Fruit fly (Drosophila melanogaster) whole organism, pupa: ENCODE results near the gene CG17648.

Experiments
- CG10348 ChIP-seq: fragments of 200-800 bp; sonication (Bioruptor generic); IDR thresholded peaks from 2 replicates; pipeline ENCODE4 v1.3.6; 2022; ENCODE audit warnings: missing biosample characterization, missing genetic modification characterization
- CG12605 ChIP-seq: fragments of 200-800 bp; sonication (Bioruptor generic); IDR thresholded peaks from 2 replicates; pipeline ENCODE4 v1.3.6; 2022; ENCODE audit warnings: missing biosample characterization, missing genetic modification characterization
- CG13204 ChIP-seq: fragments of 200-800 bp; sonication (Bioruptor generic); optimal IDR thresholded peaks from 2 replicates; lab custom pipeline; 2018; ENCODE audit warnings: missing biosample characterization, mild to moderate bottlenecking, missing genetic modification characterization, moderate library complexity
- CG14655 ChIP-seq: fragments of 200-800 bp; sonication (Bioruptor generic); optimal IDR thresholded peaks from 3 replicates; lab custom pipeline; 2017; ENCODE audit warnings: mild to moderate bottlenecking, missing biosample characterization, missing genetic modification reagents, missing genetic modification characterization
- CG15710 ChIP-seq: fragments of 200-800 bp; sonication (Bioruptor generic); optimal IDR thresholded peaks from 2 replicates; lab custom pipeline; 2018; ENCODE audit warnings: missing biosample characterization, mild to moderate bottlenecking, missing genetic modification characterization, moderate library complexity
- CG17806 ChIP-seq: fragments of 200-800 bp; sonication (Bioruptor generic); optimal IDR thresholded peaks from 2 replicates; lab custom pipeline; 2018; ENCODE audit warnings: missing biosample characterization, mild to moderate bottlenecking, missing genetic modification characterization, moderate library complexity
- CG32121 ChIP-seq: fragments of 200-800 bp; sonication (Bioruptor generic); IDR thresholded peaks from 2 replicates; pipeline ENCODE4 v1.3.6; 2022; ENCODE audit warnings: missing biosample characterization, missing genetic modification characterization
- CG34367 ChIP-seq: fragments of 200-800 bp; sonication (Bioruptor generic); optimal IDR thresholded peaks from 2 replicates; lab custom pipeline; 2018; ENCODE audit warnings: missing biosample characterization, mild to moderate bottlenecking, missing genetic modification characterization
- CG4496 ChIP-seq: fragments of 200-800 bp; sonication (Bioruptor generic); IDR thresholded peaks from 3 replicates; pipeline ENCODE4 v1.3.6; 2022; ENCODE audit warnings: missing biosample characterization, missing genetic modification characterization
- CG8159 ChIP-seq: fragments of 200-800 bp; sonication (Bioruptor generic); optimal IDR thresholded peaks from 3 replicates; lab custom pipeline; 2018; ENCODE audit warnings: missing biosample characterization, mild to moderate bottlenecking, missing genetic modification characterization, moderate library complexity
- CG8301 ChIP-seq: fragments of 200-800 bp; sonication (Bioruptor generic); optimal IDR thresholded peaks from 2 replicates; lab custom pipeline; 2018; ENCODE audit warnings: missing biosample characterization, mild to moderate bottlenecking, missing genetic modification characterization
- CG9948 ChIP-seq: fragments of 200-800 bp; sonication (Bioruptor generic); optimal IDR thresholded peaks from 2 replicates; lab custom pipeline; 2018; ENCODE audit warnings: missing biosample characterization, mild to moderate bottlenecking, missing genetic modification characterization, moderate library complexity
- D1 ChIP-seq: fragments of 200-800 bp; sonication (Bioruptor generic); optimal IDR thresholded peaks from 2 replicates; lab custom pipeline; 2018; ENCODE audit warnings: missing biosample characterization, mild to moderate bottlenecking, missing genetic modification characterization, moderate library complexity
- EcR ChIP-seq: fragments of 200-800 bp; sonication (Bioruptor generic); optimal IDR thresholded peaks from 3 replicates; lab custom pipeline; 2019; ENCODE audit warnings: missing biosample characterization, missing genetic modification characterization, mild to moderate bottlenecking, moderate library complexity, missing genetic modification reagents
- Ets98B ChIP-seq: fragments of 200-800 bp; sonication (Bioruptor generic); IDR thresholded peaks from 2 replicates; pipeline ENCODE4 v1.3.6; 2022; ENCODE audit warnings: missing biosample characterization, missing genetic modification characterization
- Pif1A ChIP-seq: fragments of 200-800 bp; sonication (Bioruptor generic); optimal IDR thresholded peaks from 3 replicates; lab custom pipeline; 2016; ENCODE audit warnings: missing biosample characterization, missing genetic modification characterization
- Pif1B ChIP-seq: fragments of 200-800 bp; sonication (Bioruptor generic); optimal IDR thresholded peaks from 3 replicates; lab custom pipeline; 2016; ENCODE audit warnings: missing biosample characterization, missing genetic modification characterization
- Snoo ChIP-seq: fragments of 200-800 bp; sonication (Bioruptor generic); optimal IDR thresholded peaks from 3 replicates; lab custom pipeline; 2017; ENCODE audit warnings: missing biosample characterization, mild to moderate bottlenecking, missing genetic modification characterization, inconsistent platforms
- fd96Ca ChIP-seq: fragments of 200-800 bp; sonication (Bioruptor generic); IDR thresholded peaks from 3 replicates; pipeline ENCODE4 v1.3.6; 2022; ENCODE audit warnings: missing biosample characterization, missing genetic modification characterization
- gl ChIP-seq: fragments of 200-800 bp; sonication (Bioruptor generic); optimal IDR thresholded peaks from 2 replicates; lab custom pipeline; 2018; ENCODE audit warnings: missing biosample characterization, mild to moderate bottlenecking, missing genetic modification characterization
- rn ChIP-seq: fragments of 200-800 bp; sonication (Bioruptor generic); IDR thresholded peaks from 2 replicates; pipeline ENCODE4 v1.3.6; 2022; ENCODE audit warnings: missing biosample characterization, missing genetic modification characterization

The CG17648 gene

DNA sequence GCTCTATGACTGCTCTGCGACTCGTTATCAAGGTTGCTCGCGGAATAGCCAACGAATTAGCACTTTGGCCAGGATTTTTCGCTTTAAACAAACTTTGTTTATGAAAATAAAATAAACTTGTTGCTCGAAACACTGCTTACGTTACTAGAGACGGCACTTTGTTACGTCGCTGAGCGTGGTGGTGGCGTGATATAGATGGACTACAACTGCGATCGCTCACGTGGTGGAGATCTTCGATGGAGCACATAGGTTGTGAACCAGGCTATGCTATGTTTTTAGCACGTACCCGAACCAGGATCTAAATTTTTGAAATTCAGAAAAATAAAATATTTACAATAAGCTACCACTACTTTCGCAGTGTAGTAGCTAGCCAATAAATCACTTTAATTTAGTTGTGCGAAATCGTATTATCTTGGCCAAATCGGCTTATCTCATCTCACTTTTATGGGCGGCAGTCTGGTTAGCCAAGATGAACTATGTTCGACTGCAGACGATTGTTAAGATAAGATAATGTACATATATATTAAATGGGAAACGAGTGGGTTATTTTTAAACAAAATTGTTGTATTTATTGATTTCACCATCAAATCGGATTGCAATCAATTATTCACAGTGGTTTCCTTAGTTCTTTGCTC lies 36.3 kb upstream of the CG17648 start, which contains the start of gene frtz:
Gene frtz, minus strand, starts transcription at position 153 of the 635 bp plus-strand sequence.
- TF ChIP-seq Pif1B (GFP tag; lab: Kevin White, UChicago) (no peak), CG34367 (tag; lab: Kevin White, UChicago) (no peak), CG17806 (no peak), Pif1A (GFP tag; lab: Kevin White, UChicago) (no peak), CG9948 (tag; lab: Kevin White, UChicago) (no peak), CG14655 (GFP tag; lab: Kevin White, UChicago) (no peak), Snoo (tag; lab: Kevin White, UChicago) (no peak), CG32121 (GFP tag; lab: Robert Waterston, UW) (no peak), CG12605 (GFP tag; lab: Robert Waterston, UW) (no peak), fd96Ca (GFP tag; lab: Robert Waterston, UW) (no peak)
- TF ChIP-seq, all 21 proteins: peak for 0

DNA sequence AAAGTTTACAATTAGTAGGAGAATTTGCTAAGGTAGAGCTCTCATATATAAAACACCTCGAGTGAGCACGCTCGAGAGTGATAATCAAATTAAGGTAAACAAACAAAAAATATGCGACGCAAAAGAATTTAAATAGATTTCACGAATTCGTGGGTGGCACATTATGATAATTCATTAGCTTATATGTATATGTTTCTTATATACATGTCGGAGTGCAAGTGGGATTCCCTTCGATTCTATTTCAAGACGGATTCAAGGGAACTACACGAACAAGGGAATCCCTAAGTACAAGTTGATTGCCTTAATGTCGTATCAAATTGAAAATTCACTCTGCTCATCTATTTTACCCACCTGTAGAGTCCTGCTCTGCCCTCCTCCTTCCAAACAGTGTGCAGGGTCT lies 34.9 kb upstream of the CG17648 start:
- TF ChIP-seq CG8159 = no peak

DNA sequence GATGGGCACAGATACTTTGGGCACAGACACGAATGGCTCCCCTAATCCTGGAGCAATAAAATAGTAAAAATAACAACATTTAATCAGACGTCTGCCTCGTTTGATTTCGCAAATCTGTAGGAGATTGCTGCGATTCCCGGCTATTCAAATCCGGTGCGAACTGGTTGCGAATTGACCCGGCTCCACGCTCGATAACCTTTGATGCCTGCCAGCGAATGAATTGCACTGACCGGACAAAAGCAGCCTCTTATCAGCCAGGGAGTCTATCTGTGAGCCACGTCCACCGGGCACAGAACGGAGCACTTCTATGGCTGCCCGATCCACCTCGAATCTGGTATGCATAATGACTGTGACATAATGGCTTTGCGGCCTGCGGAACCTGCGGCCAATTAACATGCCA lies 32.1 kb upstream of the CG17648 start:
- no peak for TF ChIP-seq CG13204 (GFP tag; lab: Kevin White, UChicago)
- peak; percentile 16 for TF ChIP-seq EcR (GFP tag; lab: Kevin White, UChicago)
- TF ChIP-seq gl (tag; lab: Kevin White, UChicago) = no peak

DNA sequence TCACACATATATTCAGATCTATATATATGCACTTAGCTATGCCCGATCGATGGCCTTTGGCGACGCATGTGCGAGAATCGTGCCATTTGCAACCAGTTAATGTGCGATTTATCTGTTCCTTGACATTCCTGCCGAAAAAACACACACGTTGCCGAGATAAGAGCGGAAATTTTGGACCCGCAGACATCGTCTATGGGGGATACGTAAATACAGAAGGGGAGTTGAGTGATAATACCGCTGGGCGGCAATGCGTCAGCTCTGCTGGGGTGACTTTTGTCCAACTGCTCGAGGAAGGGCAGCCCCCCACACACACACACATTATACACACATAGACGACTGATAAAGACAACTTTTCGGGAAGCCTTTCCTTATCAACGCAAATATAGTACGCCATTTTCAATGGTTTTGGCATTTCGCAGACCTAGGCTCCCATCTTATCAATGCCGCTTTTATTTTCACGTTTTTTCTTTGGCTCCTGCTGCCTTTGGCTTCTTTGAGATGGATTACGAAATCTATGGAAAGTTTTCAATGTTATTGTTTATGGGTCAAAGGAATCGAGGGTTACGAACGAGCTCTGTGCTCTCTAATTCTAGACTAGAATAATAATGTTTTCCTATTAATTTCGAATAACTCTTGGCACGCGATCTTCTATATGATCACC lies 31.1 kb upstream of the CG17648 start:
- no peak for TF ChIP-seq Pif1A (GFP tag; lab: Kevin White, UChicago)
- TF ChIP-seq EcR (GFP tag; lab: Kevin White, UChicago) = peak; percentile 20

DNA sequence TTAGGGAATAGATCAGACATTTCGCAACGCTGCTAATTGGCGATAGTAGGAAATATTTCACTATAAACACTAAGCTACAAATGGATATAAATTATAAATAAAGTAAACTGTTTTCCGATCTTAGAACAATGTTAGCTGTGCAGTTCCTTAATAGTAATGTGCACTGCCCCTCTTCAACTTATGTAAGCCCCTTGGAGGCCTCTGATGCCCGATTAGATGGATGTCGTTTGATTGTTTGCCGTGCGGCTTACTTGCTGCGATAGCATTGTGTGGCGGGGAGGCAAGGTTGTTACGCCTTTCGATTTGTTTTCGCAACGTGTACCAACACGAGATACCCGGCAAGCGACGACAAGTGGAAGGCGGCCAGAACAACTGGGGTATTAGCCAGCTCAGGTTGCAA lies 29.8 kb upstream of the CG17648 start:
- TF ChIP-seq CG12605 (GFP tag; lab: Robert Waterston, UW) (no peak), Pif1B (GFP tag; lab: Kevin White, UChicago) (no peak), CG8159 (no peak), CG9948 (tag; lab: Kevin White, UChicago) (no peak), CG4496 (GFP tag; lab: Robert Waterston, UW) (0 out of 3 replicates have a peak, but pooled peaks have one; percentile 8), CG13204 (GFP tag; lab: Kevin White, UChicago) (no peak), CG34367 (tag; lab: Kevin White, UChicago) (no peak), CG15710 (no peak)

DNA sequence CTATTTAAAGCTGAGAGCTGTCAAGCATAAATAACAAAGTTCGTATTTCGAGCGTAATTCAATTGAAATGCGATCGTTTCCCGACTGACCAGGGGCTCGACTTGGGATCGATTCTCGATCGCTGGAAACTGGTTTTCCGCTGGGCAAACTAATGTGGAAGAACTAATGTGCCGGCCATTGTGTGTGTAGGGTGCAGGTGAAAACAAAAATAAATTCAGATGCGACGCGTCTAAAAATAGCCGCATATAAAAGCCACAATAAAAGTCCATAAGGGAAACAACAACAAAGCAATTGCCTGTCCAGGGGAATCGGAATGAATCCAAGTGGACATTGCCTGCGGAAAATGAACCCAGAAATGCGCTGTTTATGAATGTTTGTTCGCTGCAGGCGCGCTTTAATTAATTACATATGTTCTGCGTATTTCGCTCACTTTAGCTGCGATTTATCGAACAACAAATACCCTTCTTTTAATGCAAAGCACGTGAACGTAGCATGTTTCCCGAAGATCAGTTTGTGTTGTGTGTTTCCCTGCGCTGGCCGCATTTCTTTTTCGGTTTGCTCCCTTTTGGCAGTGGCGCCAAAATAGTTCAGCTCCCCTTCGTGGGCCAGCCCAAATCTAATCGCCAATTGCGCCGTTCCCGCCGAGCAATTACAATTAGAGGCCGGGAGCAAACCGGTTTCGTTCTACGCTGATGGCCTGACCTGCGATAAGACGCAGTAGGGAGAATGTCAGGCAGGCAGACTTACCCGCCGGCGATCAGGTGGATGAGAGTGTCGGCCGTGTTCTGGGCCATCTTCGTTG lies 28.8 kb upstream of the CG17648 start:
- TF ChIP-seq CG12605 (GFP tag; lab: Robert Waterston, UW) = no peak
- no peak for TF ChIP-seq CG34367 (tag; lab: Kevin White, UChicago)
- no peak for TF ChIP-seq CG13204 (GFP tag; lab: Kevin White, UChicago)
- no peak for TF ChIP-seq CG8159
- no peak for TF ChIP-seq CG32121 (GFP tag; lab: Robert Waterston, UW)
- TF ChIP-seq rn (GFP tag; lab: Robert Waterston, UW) = no peak
- no peak for TF ChIP-seq CG17806
- TF ChIP-seq Pif1B (GFP tag; lab: Kevin White, UChicago) = peak; percentile 2
- peak; percentile 23 for TF ChIP-seq Pif1A (GFP tag; lab: Kevin White, UChicago)
- peak; percentile 5 for TF ChIP-seq CG15710
- no peak for TF ChIP-seq CG9948 (tag; lab: Kevin White, UChicago)
- peak; percentile 10; the same call in 1 of the 3 replicates for TF ChIP-seq fd96Ca (GFP tag; lab: Robert Waterston, UW)
- peak; percentile 49; the same call in 1 of the 3 replicates for TF ChIP-seq CG4496 (GFP tag; lab: Robert Waterston, UW)
- peak; percentile 35 for TF ChIP-seq gl (tag; lab: Kevin White, UChicago)
- peak; percentile 11 for TF ChIP-seq CG14655 (GFP tag; lab: Kevin White, UChicago)
- no peak for TF ChIP-seq D1 (tag; lab: Kevin White, UChicago)
- TF ChIP-seq EcR (GFP tag; lab: Kevin White, UChicago) = peak; percentile 79
- no peak for TF ChIP-seq Ets98B (GFP tag; lab: Robert Waterston, UW)
- TF ChIP-seq CG8301 (tag; lab: Kevin White, UChicago) = peak; percentile 8
- TF ChIP-seq CG10348 = no peak
- TF ChIP-seq Snoo (tag; lab: Kevin White, UChicago) = peak; percentile 17
- TF ChIP-seq, all 21 proteins: peak for 10
